Worm (Caenorhabditis elegans) whole organism, young adult: ENCODE measurements around the gene C34H4.5.

Experiments
- B0261.1 ChIP-seq: sonication (generic microtip); optimal IDR thresholded peaks from 2 replicates; lab custom pipeline; 2016; ENCODE audit warnings: mild to moderate bottlenecking, missing genetic modification characterization, moderate library complexity, missing compliant biosample characterization
- C17E4.6 ChIP-seq: fragments of 200-800 bp; sonication (Bioruptor generic); IDR thresholded peaks from 2 replicates; pipeline ENCODE4 v1.3.6; 2022; ENCODE audit warnings: missing genetic modification reagents, missing genetic modification characterization, missing compliant biosample characterization
- F10E7.11 ChIP-seq: sonication (generic microtip); optimal IDR thresholded peaks from 2 replicates; lab custom pipeline; 2017; ENCODE audit warnings: mild to moderate bottlenecking, missing genetic modification characterization, moderate library complexity, missing compliant biosample characterization
- F55B11.4 ChIP-seq: sonication (generic microtip); optimal IDR thresholded peaks from 2 replicates; lab custom pipeline; 2016; ENCODE audit warnings: missing compliant biosample characterization, missing genetic modification characterization, borderline replicate concordance; ENCODE audit not compliant: insufficient read depth
- F57A8.1 ChIP-seq: fragments of 200-800 bp; sonication (Bioruptor generic); optimal IDR thresholded peaks from 2 replicates; lab custom pipeline; 2018; ENCODE audit warnings: mild to moderate bottlenecking, missing genetic modification characterization, moderate library complexity, missing compliant biosample characterization
- K11D2.4 ChIP-seq: fragments of 200-800 bp; sonication (Bioruptor generic); IDR thresholded peaks from 2 replicates; pipeline ENCODE4 v1.3.6; 2022; ENCODE audit warnings: missing genetic modification reagents, missing genetic modification characterization, missing compliant biosample characterization
- K12H6.12 ChIP-seq: fragments of 200-800 bp; sonication (Bioruptor generic); optimal IDR thresholded peaks from 2 replicates; lab custom pipeline; 2018; ENCODE audit warnings: mild to moderate bottlenecking, missing genetic modification characterization, missing compliant biosample characterization
- Y53F4B.3 ChIP-seq: fragments of 200-800 bp; sonication (Bioruptor generic); IDR thresholded peaks from 2 replicates; pipeline ENCODE4 v1.3.6; 2022; ENCODE audit warnings: missing genetic modification reagents, missing genetic modification characterization, missing compliant biosample characterization
- Y56A3A.18 ChIP-seq: fragments of 200-800 bp; sonication (Bioruptor generic); IDR thresholded peaks from 2 replicates; pipeline ENCODE4 v1.3.6; 2022; ENCODE audit warnings: missing genetic modification reagents, missing genetic modification characterization, missing compliant biosample characterization
- ZK185.1 ChIP-seq: sonication (generic microtip); optimal IDR thresholded peaks from 2 replicates; lab custom pipeline; 2016; ENCODE audit warnings: mild to moderate bottlenecking, missing genetic modification characterization, missing compliant biosample characterization; ENCODE audit not compliant: poor library complexity, severe bottlenecking
- akir-1 ChIP-seq: fragments of 200-800 bp; sonication (Bioruptor generic); optimal IDR thresholded peaks from 2 replicates; lab custom pipeline; 2018; ENCODE audit warnings: mild to moderate bottlenecking, missing genetic modification characterization, moderate library complexity, missing compliant biosample characterization
- atf-7 ChIP-seq: sonication (generic microtip); optimal IDR thresholded peaks from 2 replicates; lab custom pipeline; 2017; ENCODE audit warnings: mild to moderate bottlenecking, missing genetic modification characterization, missing compliant biosample characterization
- athp-1 ChIP-seq: sonication (generic microtip); optimal IDR thresholded peaks from 2 replicates; lab custom pipeline; 2017; ENCODE audit warnings: mild to moderate bottlenecking, missing genetic modification characterization, missing compliant biosample characterization
- attf-5 ChIP-seq: fragments of 200-800 bp; sonication (Bioruptor generic); optimal IDR thresholded peaks from 2 replicates; lab custom pipeline; 2018; ENCODE audit warnings: mild to moderate bottlenecking, missing genetic modification characterization, missing compliant biosample characterization
- attf-6 ChIP-seq: fragments of 200-800 bp; sonication (Bioruptor generic); IDR thresholded peaks from 2 replicates; pipeline ENCODE4 v1.3.6; 2022; ENCODE audit warnings: missing genetic modification reagents, missing genetic modification characterization, missing compliant biosample characterization
- bed-1 ChIP-seq: fragments of 200-800 bp; sonication (Bioruptor generic); IDR thresholded peaks from 2 replicates; pipeline ENCODE4 v1.3.6; 2022; ENCODE audit warnings: missing genetic modification reagents, missing genetic modification characterization, missing compliant biosample characterization
- bed-2 ChIP-seq: fragments of 200-800 bp; sonication (Bioruptor generic); IDR thresholded peaks from 2 replicates; pipeline ENCODE4 v1.3.6; 2022; ENCODE audit warnings: missing genetic modification reagents, missing genetic modification characterization, missing compliant biosample characterization
- cebp-1 ChIP-seq, 2 experiments: fragments of 200-800 bp in 1 of 2; sonication (Bioruptor generic) in 1 of 2; sonication (generic microtip) in 1 of 2; IDR thresholded peaks in 1 of 2; optimal IDR thresholded peaks in 1 of 2; 2 replicates each; pipeline versions ENCODE4 v1.3.6 to Lab custom; 2017 to 2022; ENCODE audit warnings: missing compliant biosample characterization in 2 of 2, missing genetic modification characterization in 2 of 2, mild to moderate bottlenecking in 1 of 2, missing genetic modification reagents in 1 of 2, moderate library complexity in 1 of 2
- cebp-2 ChIP-seq: fragments of 200-800 bp; sonication (Bioruptor generic); IDR thresholded peaks from 2 replicates; pipeline ENCODE4 v1.3.6; 2022; ENCODE audit warnings: missing genetic modification characterization, missing compliant biosample characterization
- ceh-40 ChIP-seq: fragments of 200-800 bp; sonication (Bioruptor generic); IDR thresholded peaks from 2 replicates; pipeline ENCODE4 v1.3.6; 2022; ENCODE audit warnings: missing genetic modification characterization, missing compliant biosample characterization
- ceh-91 ChIP-seq: fragments of 200-800 bp; sonication (Bioruptor generic); IDR thresholded peaks from 2 replicates; pipeline ENCODE4 v1.3.6; 2022; ENCODE audit warnings: missing genetic modification reagents, missing genetic modification characterization, missing compliant biosample characterization
- chd-7 ChIP-seq: sonication (generic microtip); optimal IDR thresholded peaks from 2 replicates; lab custom pipeline; 2016; ENCODE audit warnings: mild to moderate bottlenecking, missing genetic modification characterization, moderate library complexity, missing compliant biosample characterization
- dpl-1 ChIP-seq: fragments of 150-350 bp; optimal IDR thresholded peaks from 2 replicates; lab custom pipeline; 2014; ENCODE audit warnings: missing biosample characterization, missing genetic modification reagents, missing genetic modification characterization
- egrh-3 ChIP-seq: fragments of 200-800 bp; sonication (Bioruptor generic); IDR thresholded peaks from 2 replicates; pipeline ENCODE4 v1.3.6; 2022; ENCODE audit warnings: missing genetic modification reagents, missing genetic modification characterization, missing compliant biosample characterization
- fkh-3 ChIP-seq: sonication (generic microtip); optimal IDR thresholded peaks from 2 replicates; lab custom pipeline; 2016; ENCODE audit warnings: mild to moderate bottlenecking, missing genetic modification characterization, missing compliant biosample characterization
- gei-17 ChIP-seq: fragments of 200-800 bp; sonication (Bioruptor generic); optimal IDR thresholded peaks from 2 replicates; lab custom pipeline; 2018; ENCODE audit warnings: mild to moderate bottlenecking, missing genetic modification characterization, missing compliant biosample characterization
- hlh-12 ChIP-seq: sonication (generic microtip); optimal IDR thresholded peaks from 2 replicates; lab custom pipeline; 2016; ENCODE audit warnings: missing genetic modification characterization, missing compliant biosample characterization
- hmg-20 ChIP-seq: fragments of 200-800 bp; sonication (Bioruptor generic); IDR thresholded peaks from 2 replicates; pipeline ENCODE4 v1.3.6; 2022; ENCODE audit warnings: missing genetic modification reagents, missing genetic modification characterization, missing compliant biosample characterization
- hsf-1 ChIP-seq: fragments of 200-800 bp; sonication (Bioruptor generic); IDR thresholded peaks from 2 replicates; pipeline ENCODE4 v1.3.6; 2022; ENCODE audit warnings: missing genetic modification reagents, missing genetic modification characterization, missing compliant biosample characterization
- let-526 ChIP-seq: fragments of 200-800 bp; sonication (Bioruptor generic); IDR thresholded peaks from 2 replicates; pipeline ENCODE4 v1.3.6; 2022; ENCODE audit warnings: missing genetic modification reagents, missing genetic modification characterization, missing compliant biosample characterization
- let-607 ChIP-seq, 2 experiments: fragments of 200-800 bp in 1 of 2; sonication (Bioruptor generic) in 1 of 2; sonication (generic microtip) in 1 of 2; optimal IDR thresholded peaks; 2 replicates each; lab custom pipeline; 2016 to 2018; ENCODE audit warnings: mild to moderate bottlenecking in 2 of 2, missing compliant biosample characterization in 2 of 2, missing genetic modification characterization in 2 of 2, moderate library complexity in 2 of 2, missing genotype in 1 of 2
- lin-26 ChIP-seq: fragments of 200-800 bp; sonication (Bioruptor generic); IDR thresholded peaks from 2 replicates; pipeline ENCODE4 v1.3.6; 2022; ENCODE audit warnings: missing genetic modification reagents, missing genetic modification characterization, missing compliant biosample characterization
- lin-35 ChIP-seq, 3 experiments: fragments of 150-350 bp in 2 of 3; sonication (generic microtip) in 1 of 3; optimal IDR thresholded peaks; 2 replicates each; lab custom pipeline; 2014 to 2018; ENCODE audit warnings: missing biosample characterization in 3 of 3, missing genetic modification characterization in 3 of 3, missing genetic modification reagents in 3 of 3
- lin-54 ChIP-seq: fragments of 200-800 bp; sonication (Bioruptor generic); optimal IDR thresholded peaks from 2 replicates; lab custom pipeline; 2018; ENCODE audit warnings: mild to moderate bottlenecking, missing genetic modification characterization, missing compliant biosample characterization
- madf-10 ChIP-seq: sonication (generic microtip); optimal IDR thresholded peaks from 2 replicates; lab custom pipeline; 2016; ENCODE audit warnings: mild to moderate bottlenecking, missing genetic modification characterization, missing compliant biosample characterization
- madf-8 ChIP-seq: fragments of 200-800 bp; sonication (Bioruptor generic); conservative IDR thresholded peaks from 2 replicates; pipeline ENCODE4 v1.3.6; 2022; ENCODE audit warnings: missing genetic modification reagents, missing genetic modification characterization, missing compliant biosample characterization
- nhr-179 ChIP-seq: sonication (generic microtip); optimal IDR thresholded peaks from 2 replicates; lab custom pipeline; 2016; ENCODE audit warnings: mild to moderate bottlenecking, missing genetic modification characterization, missing compliant biosample characterization
- nhr-80 ChIP-seq: sonication (generic microtip); optimal IDR thresholded peaks from 2 replicates; lab custom pipeline; 2016; ENCODE audit warnings: missing genetic modification characterization, missing compliant biosample characterization
- nhr-90 ChIP-seq: sonication (generic microtip); optimal IDR thresholded peaks from 2 replicates; lab custom pipeline; 2016; ENCODE audit warnings: missing genotype, mild to moderate bottlenecking, missing genetic modification characterization, missing compliant biosample characterization
- pha-4 ChIP-seq: fragments of 150-350 bp; sonication (generic microtip); optimal IDR thresholded peaks from 2 replicates; lab custom pipeline; 2014; ENCODE audit warnings: missing biosample characterization, missing genetic modification reagents, missing genetic modification characterization
- snpc-3.4 ChIP-seq: sonication (generic microtip); optimal IDR thresholded peaks from 2 replicates; lab custom pipeline; 2017; ENCODE audit warnings: missing genetic modification characterization, mild to moderate bottlenecking, missing compliant biosample characterization, antibody characterized with exemption, moderate library complexity, missing genotype, missing genetic modification reagents
- snpc-4 ChIP-seq, 5 experiments: fragments of 150-350 bp in 1 of 5; sonication (generic microtip) in 4 of 5; optimal IDR thresholded peaks; 2 replicates each; lab custom pipeline; 2014 to 2018; ENCODE audit warnings: missing genetic modification characterization in 5 of 5, missing biosample characterization in 3 of 5, antibody characterized with exemption in 2 of 5, mild to moderate bottlenecking in 2 of 5, missing compliant biosample characterization in 2 of 5, missing genotype in 2 of 5, moderate library complexity in 2 of 5, missing genetic modification reagents in 1 of 5
- tbx-9 ChIP-seq: sonication (generic microtip); optimal IDR thresholded peaks from 2 replicates; lab custom pipeline; 2016; ENCODE audit warnings: borderline replicate concordance, missing genetic modification characterization, inconsistent platforms, missing compliant biosample characterization
- unc-130 ChIP-seq: sonication (generic microtip); optimal IDR thresholded peaks from 2 replicates; lab custom pipeline; 2016; ENCODE audit warnings: missing genetic modification reagents, missing genetic modification characterization, missing compliant biosample characterization
- unc-62 ChIP-seq: fragments of 150-350 bp; optimal IDR thresholded peaks from 2 replicates; lab custom pipeline; 2014; ENCODE audit warnings: missing biosample characterization, missing genetic modification reagents, missing genetic modification characterization
- zim-3 ChIP-seq: sonication (generic microtip); optimal IDR thresholded peaks from 2 replicates; lab custom pipeline; 2017; ENCODE audit warnings: mild to moderate bottlenecking, missing genetic modification characterization, moderate library complexity, missing compliant biosample characterization
- ztf-3 ChIP-seq: fragments of 200-800 bp; sonication (Bioruptor generic); optimal IDR thresholded peaks from 2 replicates; lab custom pipeline; 2018; ENCODE audit warnings: mild to moderate bottlenecking, missing genetic modification characterization, missing compliant biosample characterization

C34H4.5 gene

DNA sequence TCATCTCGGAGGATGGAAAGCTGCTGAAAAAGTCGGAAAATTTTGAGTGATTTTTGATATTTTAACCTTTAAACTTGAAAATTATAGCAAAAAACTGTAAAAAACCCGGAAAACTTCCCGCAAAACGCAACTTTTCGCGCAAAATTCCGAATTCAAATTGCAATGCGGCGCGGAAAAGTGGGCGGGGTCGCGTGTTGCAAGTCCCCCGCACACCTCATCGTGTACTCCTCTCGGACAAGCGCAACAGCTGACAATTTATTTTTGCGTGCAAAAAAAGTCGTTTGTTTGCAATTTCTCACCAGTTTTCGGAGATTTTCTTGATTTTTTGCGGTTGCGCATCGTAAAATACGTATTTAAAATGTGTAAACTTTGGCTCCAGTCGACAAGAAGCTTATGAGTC is 45.8 kb upstream of the C34H4.5 start, which contains the start of gene npp-8 (continued):
- peak; percentile 54 for TF ChIP-seq zim-3
- TF ChIP-seq attf-5, result peak; percentile 96
- TF ChIP-seq lin-35 (GFP tag; optimal IDR thresholded peaks at IDR 0.05; lab: Kevin White, UChicago), result peak in 2 of 3 experiments; percentile 5 to 73
- TF ChIP-seq nhr-80, result peak; percentile 50
- TF ChIP-seq K11D2.4 (GFP tag; lab: Robert Waterston, UW), result peak; percentile 69
- no peak for TF ChIP-seq F57A8.1
- TF ChIP-seq nhr-179 (tag; lab: Kevin White, UChicago), result no peak
- TF ChIP-seq gei-17 (GFP tag; lab: Kevin White, UChicago), result peak; percentile 34
- peak; percentile 33 for TF ChIP-seq atf-7
- TF ChIP-seq attf-6 (GFP tag; lab: Robert Waterston, UW), result peak; percentile 38; the same call in 1 of the 2 replicates
- TF ChIP-seq nhr-90 (tag; lab: Kevin White, UChicago), result peak; percentile 24
- TF ChIP-seq F55B11.4, result no peak
- TF ChIP-seq akir-1 (GFP tag; lab: Kevin White, UChicago), result no peak
- peak; percentile 83 for TF ChIP-seq unc-130 (GFP tag; lab: Kevin White, UChicago)
- TF ChIP-seq C17E4.6 (GFP tag; lab: Robert Waterston, UW), result peak; percentile 78
- no peak for TF ChIP-seq unc-62 (GFP tag; lab: Kevin White, UChicago)
- no peak for TF ChIP-seq cebp-2
- peak; percentile 58 for TF ChIP-seq snpc-3.4 (tag; lab: Kevin White, UChicago)
- TF ChIP-seq hsf-1 (GFP tag; lab: Robert Waterston, UW), result peak; percentile 58
- TF ChIP-seq F10E7.11 (tag; lab: Kevin White, UChicago), result peak; percentile 48
- peak; percentile 77 for TF ChIP-seq madf-8 (GFP tag; lab: Robert Waterston, UW)
- TF ChIP-seq bed-1 (GFP tag; lab: Robert Waterston, UW), result no peak
- 0 out of 2 replicates have a peak, but pooled peaks have one; percentile 39 for TF ChIP-seq ceh-40 (GFP tag; lab: Robert Waterston, UW)
- TF ChIP-seq athp-1 (tag; lab: Kevin White, UChicago), result peak; percentile 92
- peak; percentile 62 for TF ChIP-seq pha-4
- 0 out of 2 replicates have a peak, but pooled peaks have one; percentile 45 for TF ChIP-seq hmg-20 (GFP tag; lab: Robert Waterston, UW)
- peak; percentile 42; the same call in 1 of the 2 replicates for TF ChIP-seq cebp-1 (GFP tag; IDR thresholded peaks at IDR 0.05; lab: Robert Waterston, UW)
- TF ChIP-seq cebp-1 (tag; optimal IDR thresholded peaks at IDR 0.05; lab: Kevin White, UChicago), result peak; percentile 80
- TF ChIP-seq ceh-91 (GFP tag; lab: Robert Waterston, UW), result peak; percentile 84
- peak; percentile 46 for TF ChIP-seq snpc-4 (GFP tag; optimal IDR thresholded peaks at IDR 0.05; lab: Kevin White, UChicago)
- peak; percentile 50 to 66 (median 59) for TF ChIP-seq snpc-4 (tag; optimal IDR thresholded peaks at IDR 0.05; lab: Kevin White, UChicago)
- TF ChIP-seq dpl-1, result peak; percentile 85
- TF ChIP-seq B0261.1 (tag; lab: Kevin White, UChicago), result peak; percentile 12
- peak; percentile 83 for TF ChIP-seq bed-2
- peak; percentile 62 for TF ChIP-seq madf-10 (tag; lab: Kevin White, UChicago)
- no peak for TF ChIP-seq tbx-9
- no peak for TF ChIP-seq Y56A3A.18
- peak; percentile 72 for TF ChIP-seq K12H6.12 (tag; lab: Kevin White, UChicago)
- TF ChIP-seq ZK185.1 (tag; lab: Kevin White, UChicago), result peak; percentile 90
- peak in 1 of 2 experiments; percentile 58 for TF ChIP-seq let-607 (tag; optimal IDR thresholded peaks at IDR 0.05; lab: Kevin White, UChicago)
- peak; percentile 57; the same call in 1 of the 2 replicates for TF ChIP-seq lin-26 (GFP tag; lab: Robert Waterston, UW)
- no peak for TF ChIP-seq hlh-12 (tag; lab: Kevin White, UChicago)
- TF ChIP-seq ztf-3, result no peak
- no peak for TF ChIP-seq Y53F4B.3 (GFP tag; lab: Robert Waterston, UW)
- peak; percentile 65 for TF ChIP-seq egrh-3 (GFP tag; lab: Robert Waterston, UW)
- peak; percentile 65 for TF ChIP-seq chd-7 (tag; lab: Kevin White, UChicago)
- TF ChIP-seq fkh-3 (tag; lab: Kevin White, UChicago), result no peak
- TF ChIP-seq lin-54, result peak; percentile 96
- TF ChIP-seq let-526 (GFP tag; lab: Robert Waterston, UW), result no peak
